Worm (Caenorhabditis elegans) whole organism, early embryonic: ENCODE measurements around the gene lntl-1.

Source experiments
- aly-1 ChIP-seq: sonication (generic microtip); optimal IDR thresholded peaks from 2 replicates; lab custom pipeline; 2016; ENCODE audit warnings: missing genetic modification characterization, missing compliant biosample characterization
- ama-1 ChIP-seq: fragments of 150-350 bp; optimal IDR thresholded peaks from 2 replicates; lab custom pipeline; 2014
- flt-1 ChIP-seq: fragments of 200-800 bp; sonication (Bioruptor generic); IDR thresholded peaks from 2 replicates; pipeline ENCODE4 v1.3.6; 2022; ENCODE audit warnings: missing genetic modification characterization, missing compliant biosample characterization

ce11 chrIV:5757762-5758161, 49.1 kb downstream of the lntl-1 start, which contains the start of gene nhr-46:
- no peak for TF ChIP-seq aly-1 (tag; lab: Kevin White, UChicago)
- TF ChIP-seq ama-1 (lab: Kevin White, UChicago) = no peak
- no peak for TF ChIP-seq flt-1 (GFP tag; lab: Robert Waterston, UW)
